Fruit fly (Drosophila melanogaster): ENCODE measurements around the gene nAChRbeta2.

dm6 chr3R:24524426-24524974, 9.6 kb upstream of the nAChRbeta2 start, which contains the start of gene Jhbp12:
- TF ChIP-seq CG8478 (optimal IDR thresholded peaks at IDR 0.05) (no peak), psq (optimal IDR thresholded peaks at IDR 0.05) (no peak), Dll (optimal IDR thresholded peaks at IDR 0.05) (no peak), EcR (GFP tag; optimal IDR thresholded peaks at IDR 0.05) (no peak)

Data from whole organism.